Fruit fly (Drosophila melanogaster): ENCODE results near the gene Cdc23.
"Not testable (repeated sequence)": the region's sequence is repeated elsewhere in the genome, so short reads cannot be mapped to it uniquely, and the experiment has no call there.

DNA sequence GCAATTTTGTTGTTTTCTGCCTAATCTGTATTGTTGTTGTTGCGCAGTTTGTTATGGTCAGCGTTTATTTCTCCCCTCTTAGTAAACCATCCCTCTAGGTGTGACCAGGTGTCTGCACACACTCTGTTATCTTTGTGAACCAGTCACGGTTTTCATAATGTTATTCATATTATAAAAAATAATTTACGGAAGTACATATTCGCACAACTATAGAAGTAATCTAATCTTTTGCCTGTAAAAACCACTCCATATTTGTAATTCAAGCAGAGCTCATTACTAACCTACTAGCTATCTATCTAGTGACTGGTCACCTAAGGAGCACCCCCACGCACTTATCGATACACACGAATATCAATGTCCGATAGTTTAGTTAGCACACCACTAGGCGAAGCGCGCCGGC, at the start of gene Cdc23, which contains the start of gene CG18858:
- TF ChIP-seq Rel (GFP tag; optimal IDR thresholded peaks at IDR 0.05); Rel (tag; optimal IDR thresholded peaks at IDR 0.05); fru (GFP tag; optimal IDR thresholded peaks at IDR 0.05); tai (GFP tag; optimal IDR thresholded peaks at IDR 0.05); N (GFP tag; optimal IDR thresholded peaks at IDR 0.05); Vsx2 (GFP tag; optimal IDR thresholded peaks at IDR 0.05; ENCODE audit: partially characterized antibody); Abd-B (GFP tag; optimal IDR thresholded peaks at IDR 0.05); psq (GFP tag; optimal IDR thresholded peaks at IDR 0.05); woc (GFP tag; optimal IDR thresholded peaks at IDR 0.05): not testable (repeated sequence)
